Fruit fly (Drosophila melanogaster) whole organism, wandering third instar larva: Measurements from ENCODE around the gene smash.

Experiments used
- Abd-B ChIP-seq: fragments of >200 bp; optimal IDR thresholded peaks from 2 replicates; lab custom pipeline; 2017; ENCODE audit warnings: missing biosample characterization, missing genetic modification characterization
- CG32264 ChIP-seq: fragments of 200-800 bp; sonication (Bioruptor generic); optimal IDR thresholded peaks from 2 replicates; lab custom pipeline; 2016; ENCODE audit warnings: missing biosample characterization, missing genetic modification characterization
- CrebA ChIP-seq: fragments of 200-800 bp; sonication (Bioruptor generic); optimal IDR thresholded peaks from 2 replicates; lab custom pipeline; 2016; ENCODE audit warnings: missing biosample characterization, mild to moderate bottlenecking, missing genetic modification characterization, borderline replicate concordance
- Dfd ChIP-seq: fragments of >200 bp; optimal IDR thresholded peaks from 2 replicates; lab custom pipeline; 2017; ENCODE audit warnings: missing biosample characterization, missing genetic modification characterization
- Dif ChIP-seq: fragments of 200-275, 200-300 bp; sonication (Bioruptor generic); optimal IDR thresholded peaks from 2 replicates; lab custom pipeline; 2018; ENCODE audit warnings: missing biosample characterization, missing genetic modification characterization; ENCODE audit not compliant: partially characterized antibody
- GATAd ChIP-seq: sonication (Bioruptor generic); optimal IDR thresholded peaks from 2 replicates; lab custom pipeline; 2016; ENCODE audit warnings: missing biosample characterization, missing genetic modification characterization
- HLH106 ChIP-seq: fragments of 200-800 bp; optimal IDR thresholded peaks from 3 replicates; lab custom pipeline; 2019; ENCODE audit warnings: missing biosample characterization, mild to moderate bottlenecking, missing genetic modification characterization, moderate library complexity
- Hnf4 ChIP-seq: fragments of 200-800 bp; sonication (Bioruptor generic); optimal IDR thresholded peaks from 2 replicates; lab custom pipeline; 2016; ENCODE audit warnings: missing biosample characterization, mild to moderate bottlenecking, missing genetic modification characterization
- Hr78 ChIP-seq: fragments of >200 bp; optimal IDR thresholded peaks from 2 replicates; lab custom pipeline; 2017; ENCODE audit warnings: missing biosample characterization, missing genetic modification characterization
- Hr83 ChIP-seq: fragments of 200-300 bp; sonication (Bioruptor generic); optimal IDR thresholded peaks from 2 replicates; lab custom pipeline; 2016; ENCODE audit warnings: missing biosample characterization, mild to moderate bottlenecking, missing genetic modification characterization, moderate library complexity; ENCODE audit not compliant: poor library complexity, severe bottlenecking
- Jra ChIP-seq: sonication (Bioruptor generic); optimal IDR thresholded peaks from 2 replicates; lab custom pipeline; 2016; ENCODE audit warnings: missing biosample characterization, missing genetic modification characterization
- Myc ChIP-seq: fragments of >200 bp; optimal IDR thresholded peaks from 2 replicates; lab custom pipeline; 2017
- N ChIP-seq: fragments of >200 bp; optimal IDR thresholded peaks from 2 replicates; lab custom pipeline; 2018; ENCODE audit warnings: missing biosample characterization, missing external identifiers, missing genetic modification characterization
- Rel ChIP-seq, 2 experiments: fragments of 200-800 bp; sonication (Bioruptor generic) in 1 of 2; optimal IDR thresholded peaks; 2 replicates in 1 of 2; 3 replicates in 1 of 2; lab custom pipeline; 2016 to 2019; ENCODE audit warnings: mild to moderate bottlenecking in 2 of 2, missing biosample characterization in 2 of 2, missing genetic modification characterization in 2 of 2, moderate library complexity in 1 of 2
- Sp1 ChIP-seq: fragments of 200-800 bp; sonication (Bioruptor generic); optimal IDR thresholded peaks from 3 replicates; lab custom pipeline; 2019; ENCODE audit warnings: missing biosample characterization, mild to moderate bottlenecking, missing genetic modification characterization, moderate library complexity
- br ChIP-seq: fragments of 200-800 bp; sonication (Bioruptor generic); optimal IDR thresholded peaks from 2 replicates; lab custom pipeline; 2016; ENCODE audit warnings: missing biosample characterization, missing genetic modification characterization
- dl ChIP-seq, 2 experiments: fragments of 175-275, 200-275 bp in 1 of 2; fragments of 200-275 bp in 1 of 2; sonication (Bioruptor generic); optimal IDR thresholded peaks; lab custom pipeline; 2018; ENCODE audit warnings: mild to moderate bottlenecking in 2 of 2, missing biosample characterization in 2 of 2, missing genetic modification characterization in 2 of 2, moderate library complexity in 2 of 2; ENCODE audit not compliant: partially characterized antibody in 2 of 2, insufficient read depth in 1 of 2
- dmrt93B ChIP-seq: fragments of 200-800 bp; sonication (Bioruptor generic); optimal IDR thresholded peaks from 2 replicates; lab custom pipeline; 2018; ENCODE audit warnings: missing biosample characterization, mild to moderate bottlenecking, missing genetic modification characterization
- dsf ChIP-seq: sonication (Bioruptor generic); optimal IDR thresholded peaks from 2 replicates; lab custom pipeline; 2016; ENCODE audit warnings: missing biosample characterization, missing genetic modification characterization, borderline replicate concordance
- ey ChIP-seq: fragments of 200-800 bp; sonication (Bioruptor generic); optimal IDR thresholded peaks from 2 replicates; lab custom pipeline; 2016; ENCODE audit warnings: missing biosample characterization, missing genetic modification characterization
- foxo ChIP-seq, 2 experiments: fragments of 200-800 bp; sonication (Bioruptor generic); optimal IDR thresholded peaks; 2 replicates in 1 of 2; 3 replicates in 1 of 2; lab custom pipeline; 2016 to 2017; ENCODE audit warnings: missing biosample characterization in 2 of 2, missing genetic modification characterization in 2 of 2
- fru ChIP-seq: fragments of 200-800 bp; sonication (Bioruptor generic); optimal IDR thresholded peaks from 3 replicates; lab custom pipeline; 2016; ENCODE audit warnings: missing biosample characterization, mild to moderate bottlenecking, missing genetic modification characterization
- jim ChIP-seq: fragments of 175-275, 200-325 bp; sonication (Bioruptor generic); optimal IDR thresholded peaks from 2 replicates; lab custom pipeline; 2016; ENCODE audit warnings: missing biosample characterization, mild to moderate bottlenecking, missing genetic modification characterization
- pan ChIP-seq: fragments of >200 bp; optimal IDR thresholded peaks from 2 replicates; lab custom pipeline; 2017
- psq ChIP-seq: fragments of 200-800 bp; sonication (Bioruptor generic); optimal IDR thresholded peaks from 3 replicates; lab custom pipeline; 2017; ENCODE audit warnings: missing biosample characterization, mild to moderate bottlenecking, missing genetic modification characterization, moderate library complexity
- sage ChIP-seq: fragments of 200-800 bp; sonication (Bioruptor generic); optimal IDR thresholded peaks from 2 replicates; lab custom pipeline; 2016; ENCODE audit warnings: missing biosample characterization, mild to moderate bottlenecking, missing genetic modification characterization
- sv ChIP-seq: fragments of 200-800 bp; sonication (Bioruptor generic); optimal IDR thresholded peaks from 3 replicates; lab custom pipeline; 2016; ENCODE audit warnings: missing biosample characterization, missing genetic modification characterization
- tai ChIP-seq: sonication (Bioruptor generic); optimal IDR thresholded peaks from 2 replicates; lab custom pipeline; 2016; ENCODE audit warnings: missing biosample characterization, missing genetic modification characterization
- usp ChIP-seq: fragments of >200 bp; optimal IDR thresholded peaks from 2 replicates; lab custom pipeline; 2017; ENCODE audit warnings: missing biosample characterization, missing genetic modification characterization
- woc ChIP-seq: sonication (Bioruptor generic); optimal IDR thresholded peaks from 2 replicates; lab custom pipeline; 2016; ENCODE audit warnings: missing biosample characterization, mild to moderate bottlenecking, missing genetic modification characterization

The smash gene

DNA sequence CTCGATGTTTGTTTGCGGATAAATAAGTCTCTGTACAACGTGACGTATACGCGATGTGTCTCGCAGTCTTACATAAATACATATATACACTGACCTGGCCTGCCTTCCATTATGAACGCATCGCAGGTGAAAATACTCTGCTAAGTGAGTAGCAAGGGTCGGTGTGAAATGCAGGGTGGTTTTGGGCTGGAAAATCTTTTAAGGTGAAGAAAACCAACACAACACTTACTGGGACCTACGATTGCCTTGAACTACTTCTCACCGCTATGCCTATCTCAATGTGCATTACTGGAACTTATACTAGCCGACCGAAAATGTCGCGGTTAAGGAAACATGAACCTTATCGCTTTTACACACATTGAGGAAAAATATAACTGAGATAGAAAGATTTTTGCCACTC, 43.2 kb upstream of the smash start:
- TF ChIP-seq foxo (GFP tag; optimal IDR thresholded peaks at IDR 0.05; lab: Kevin White, UChicago) = no peak
- TF ChIP-seq Dif = no peak
- TF ChIP-seq CG32264 = no peak
- TF ChIP-seq usp (GFP tag; lab: Kevin White, UChicago) = no peak
- no peak for TF ChIP-seq ey
- TF ChIP-seq Rel (GFP tag; optimal IDR thresholded peaks at IDR 0.05; lab: Kevin White, UChicago) = no peak
- TF ChIP-seq Rel (tag; optimal IDR thresholded peaks at IDR 0.05; lab: Kevin White, UChicago) = no peak
- TF ChIP-seq Dfd (GFP tag; lab: Kevin White, UChicago) = no peak
- no peak for TF ChIP-seq fru (GFP tag; lab: Kevin White, UChicago)
- TF ChIP-seq Hr83 (GFP tag; lab: Kevin White, UChicago) = no peak
- no peak for TF ChIP-seq Abd-B (GFP tag; lab: Kevin White, UChicago)
- TF ChIP-seq jim (GFP tag; lab: Kevin White, UChicago) = no peak

DNA sequence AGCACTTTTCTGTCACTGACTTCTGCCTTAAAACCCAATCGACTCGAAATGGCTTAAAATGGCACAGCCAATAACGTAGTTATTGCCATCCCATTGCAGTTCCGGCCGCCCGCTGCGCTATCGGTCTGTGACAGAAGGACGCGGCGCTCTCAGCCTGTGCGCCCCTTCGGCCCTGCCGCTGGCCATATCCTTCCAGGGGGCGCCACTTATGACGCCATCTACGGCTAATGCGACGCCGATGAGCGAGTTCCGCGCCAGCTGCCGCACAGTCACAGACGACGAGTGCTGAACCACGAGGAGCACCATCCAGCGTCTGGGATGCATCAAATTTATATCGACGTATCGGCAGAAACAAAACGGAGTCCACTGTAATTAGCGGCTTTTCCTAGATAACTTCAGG, 26.7 kb upstream of the smash start:
- TF ChIP-seq HLH106 (tag; lab: Kevin White, UChicago) (no peak), Abd-B (GFP tag; lab: Kevin White, UChicago) (no peak), Jra (GFP tag; lab: Kevin White, UChicago) (no peak), fru (GFP tag; lab: Kevin White, UChicago) (no peak), ey (no peak), Hr78 (GFP tag; lab: Kevin White, UChicago) (no peak), br (no peak), foxo (GFP tag; optimal IDR thresholded peaks at IDR 0.05; lab: Kevin White, UChicago) (no peak), N (GFP tag; lab: Kevin White, UChicago) (no peak), psq (GFP tag; lab: Kevin White, UChicago) (no peak), woc (GFP tag; lab: Kevin White, UChicago) (no peak), usp (GFP tag; lab: Kevin White, UChicago) (no peak), Myc (lab: Kevin White, UChicago) (no peak), GATAd (GFP tag; lab: Kevin White, UChicago) (no peak), dl (GFP tag; optimal IDR thresholded peaks at IDR 0.05; lab: Kevin White, UChicago; ENCODE audit: insufficient read depth in 1 of 2, partially characterized antibody in 2 of 2) (no peak)

DNA sequence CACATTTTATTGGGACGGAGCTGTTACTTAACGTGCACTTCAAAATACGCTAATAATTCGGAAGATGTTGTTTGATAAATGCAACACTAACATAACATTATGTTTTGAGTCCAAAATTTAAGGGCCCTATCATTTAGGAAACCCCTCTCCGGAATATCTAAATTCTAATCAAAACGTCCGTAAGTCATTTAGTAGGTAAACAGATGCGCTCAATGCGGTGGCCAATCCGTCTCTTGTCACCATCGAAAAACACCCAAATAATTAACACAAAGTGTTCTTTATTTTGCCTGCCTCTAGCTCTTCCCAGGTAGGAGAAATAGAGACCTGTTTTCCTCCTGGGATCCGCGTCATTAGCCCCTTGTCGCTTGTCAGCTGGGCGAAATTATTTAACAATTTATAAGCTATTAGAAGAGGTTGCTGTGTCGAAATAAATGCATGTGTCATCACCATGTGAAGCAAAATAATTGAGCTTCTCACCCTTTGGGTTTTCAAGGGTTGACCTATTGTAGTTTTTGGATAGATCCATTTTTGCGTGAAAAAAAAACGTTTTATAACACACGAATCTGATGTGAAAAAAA, 25.0 kb upstream of the smash start:
- TF ChIP-seq Hnf4 (GFP tag; lab: Kevin White, UChicago) (no peak), CrebA (GFP tag; lab: Kevin White, UChicago) (no peak), br (no peak), sv (GFP tag; lab: Kevin White, UChicago) (no peak), HLH106 (tag; lab: Kevin White, UChicago) (no peak), pan (lab: Kevin White, UChicago) (no peak), Abd-B (GFP tag; lab: Kevin White, UChicago) (no peak), Hr83 (GFP tag; lab: Kevin White, UChicago) (no peak), ey (no peak), sage (GFP tag; lab: Kevin White, UChicago) (no peak), Sp1 (GFP tag; lab: Kevin White, UChicago) (no peak), tai (GFP tag; lab: Kevin White, UChicago) (no peak), Dif (no peak), Hr78 (GFP tag; lab: Kevin White, UChicago) (no peak), dsf (no peak), foxo (GFP tag; optimal IDR thresholded peaks at IDR 0.05; lab: Kevin White, UChicago) (no peak), dmrt93B (GFP tag; lab: Kevin White, UChicago) (no peak), psq (GFP tag; lab: Kevin White, UChicago) (no peak)

DNA sequence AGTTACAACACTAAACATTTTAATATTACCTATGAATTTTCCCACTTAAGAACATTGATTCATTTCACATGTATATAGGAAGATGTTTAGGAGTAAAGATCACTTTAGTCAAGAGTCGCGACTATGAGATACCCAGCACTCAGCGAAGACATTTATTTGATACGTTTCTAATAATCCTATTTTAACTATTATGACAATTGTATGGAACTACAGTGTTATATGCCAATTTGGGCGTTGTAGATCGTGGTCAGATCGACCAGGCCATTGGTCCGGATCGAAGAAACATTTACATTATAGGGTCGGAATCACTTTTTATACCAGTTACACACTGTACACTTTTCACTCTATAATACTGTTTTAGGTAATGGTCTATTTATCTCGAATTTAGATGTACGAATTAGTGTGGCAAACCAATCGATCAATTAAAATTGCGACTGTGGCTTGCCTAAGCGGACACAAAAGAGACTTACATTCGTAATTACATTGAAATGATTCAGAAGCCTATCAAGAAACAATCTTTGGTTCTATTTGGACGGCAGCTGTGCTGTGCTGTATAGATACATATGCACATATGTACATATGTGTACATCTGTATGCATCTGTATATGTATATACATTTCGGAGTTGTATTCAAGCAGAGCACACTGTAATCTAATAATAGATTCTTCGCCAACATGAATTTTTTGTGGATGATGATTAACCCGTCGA, 18.7 kb upstream of the smash start:
- TF ChIP-seq Hr83 (GFP tag; lab: Kevin White, UChicago) (no peak), GATAd (GFP tag; lab: Kevin White, UChicago) (no peak), Abd-B (GFP tag; lab: Kevin White, UChicago) (no peak), usp (GFP tag; lab: Kevin White, UChicago) (no peak), tai (GFP tag; lab: Kevin White, UChicago) (no peak), sage (GFP tag; lab: Kevin White, UChicago) (no peak), Dfd (GFP tag; lab: Kevin White, UChicago) (no peak)
- TF ChIP-seq, all 38 proteins: peak for 0
